Worm (Caenorhabditis elegans) whole organism, L4 larva: ENCODE measurements around the gene B0272.4.

Source experiments
- D1046.2 ChIP-seq: fragments of 200-800 bp; sonication (Bioruptor generic); IDR thresholded peaks from 2 replicates; pipeline ENCODE4 v1.3.6; 2022; ENCODE audit warnings: missing genetic modification characterization, missing compliant biosample characterization
- R02D3.7 ChIP-seq: fragments of 150-350 bp; sonication (generic microtip); optimal IDR thresholded peaks from 3 replicates; lab custom pipeline; 2014; ENCODE audit warnings: missing biosample characterization, missing genetic modification characterization
- T20F7.1 ChIP-seq: fragments of 200-800 bp; sonication (Bioruptor generic); optimal IDR thresholded peaks from 2 replicates; lab custom pipeline; 2018; ENCODE audit warnings: mild to moderate bottlenecking, missing genetic modification characterization, missing compliant biosample characterization
- Y48G9A.11 ChIP-seq: fragments of 200-800 bp; sonication (Bioruptor generic); IDR thresholded peaks from 2 replicates; pipeline ENCODE4 v1.3.6; 2022; ENCODE audit warnings: missing genetic modification reagents, missing genetic modification characterization, missing compliant biosample characterization
- ZK337.2 ChIP-seq: fragments of 200-800 bp; sonication (Bioruptor generic); IDR thresholded peaks from 2 replicates; pipeline ENCODE4 v1.3.6; 2022; ENCODE audit warnings: missing genetic modification reagents, missing genetic modification characterization, missing compliant biosample characterization
- ZK546.5 ChIP-seq, 2 experiments: sonication (generic microtip); optimal IDR thresholded peaks; 2 replicates each; lab custom pipeline; 2017; ENCODE audit warnings: missing biosample characterization in 2 of 2, missing genetic modification characterization in 2 of 2
- ceh-28 ChIP-seq: fragments of 150-350 bp; optimal IDR thresholded peaks from 2 replicates; lab custom pipeline; 2014; ENCODE audit warnings: missing biosample characterization, missing genetic modification reagents, missing genetic modification characterization
- ceh-32 ChIP-seq: sonication (generic microtip); optimal IDR thresholded peaks from 2 replicates; lab custom pipeline; 2016; ENCODE audit warnings: mild to moderate bottlenecking, missing genetic modification characterization, missing compliant biosample characterization; ENCODE audit not compliant: poor library complexity
- ceh-82 ChIP-seq: sonication (generic microtip); optimal IDR thresholded peaks from 2 replicates; lab custom pipeline; 2017; ENCODE audit warnings: missing biosample characterization, missing genetic modification characterization
- ces-1 ChIP-seq: fragments of 150-350 bp; sonication (generic microtip); optimal IDR thresholded peaks from 4 replicates; lab custom pipeline; 2014; ENCODE audit warnings: missing biosample characterization, missing genetic modification reagents, missing genetic modification characterization
- cey-2 ChIP-seq: sonication (generic microtip); optimal IDR thresholded peaks from 3 replicates; lab custom pipeline; 2017; ENCODE audit warnings: missing genetic modification characterization, mild to moderate bottlenecking, missing compliant biosample characterization, antibody characterized with exemption, borderline replicate concordance; ENCODE audit not compliant: insufficient read depth
- ctbp-1 ChIP-seq: fragments of 200-800 bp; sonication (Bioruptor generic); IDR thresholded peaks from 2 replicates; pipeline ENCODE4 v1.3.6; 2022; ENCODE audit warnings: missing genetic modification reagents, missing genetic modification characterization, missing compliant biosample characterization
- daf-16 ChIP-seq, 3 experiments: sonication (generic microtip); optimal IDR thresholded peaks; 2 replicates each; lab custom pipeline; 2016 to 2017; ENCODE audit warnings: missing genetic modification characterization in 3 of 3, missing genetic modification reagents in 3 of 3, mild to moderate bottlenecking in 2 of 3, missing compliant biosample characterization in 2 of 3, missing biosample characterization in 1 of 3, moderate library complexity in 1 of 3
- daf-19 ChIP-seq: fragments of 200-800 bp; sonication (Bioruptor generic); conservative IDR thresholded peaks from 2 replicates; pipeline ENCODE4 v1.3.6; 2022; ENCODE audit warnings: missing genetic modification characterization, missing compliant biosample characterization
- daf-8 ChIP-seq: fragments of 200-800 bp; sonication (Bioruptor generic); IDR thresholded peaks from 2 replicates; pipeline ENCODE4 v1.3.6; 2022; ENCODE audit warnings: missing genetic modification characterization, missing compliant biosample characterization
- dmd-9 ChIP-seq: fragments of 200-800 bp; sonication (Bioruptor generic); IDR thresholded peaks from 2 replicates; pipeline ENCODE4 v1.3.6; 2022; ENCODE audit warnings: missing genetic modification reagents, missing genetic modification characterization, missing compliant biosample characterization
- duxl-1 ChIP-seq: sonication (generic microtip); optimal IDR thresholded peaks from 2 replicates; lab custom pipeline; 2016; ENCODE audit warnings: mild to moderate bottlenecking, missing genetic modification characterization, moderate library complexity, missing compliant biosample characterization; ENCODE audit not compliant: poor library complexity
- dve-1 ChIP-seq: sonication (generic microtip); optimal IDR thresholded peaks from 2 replicates; lab custom pipeline; 2017; ENCODE audit warnings: antibody characterized with exemption, mild to moderate bottlenecking, missing genetic modification characterization, missing compliant biosample characterization; ENCODE audit not compliant: insufficient read depth
- fos-1 ChIP-seq: fragments of 150-350 bp; optimal IDR thresholded peaks from 2 replicates; lab custom pipeline; 2014; ENCODE audit warnings: missing biosample characterization, missing genetic modification characterization
- hlh-11 ChIP-seq: fragments of 200-800 bp; sonication (Bioruptor generic); optimal IDR thresholded peaks from 2 replicates; lab custom pipeline; 2018; ENCODE audit warnings: mild to moderate bottlenecking, missing genetic modification characterization, missing compliant biosample characterization
- lin-1 ChIP-seq: fragments of 200-800 bp; sonication (Bioruptor generic); IDR thresholded peaks from 2 replicates; pipeline ENCODE4 v1.3.6; 2022; ENCODE audit warnings: missing genetic modification reagents, missing genetic modification characterization, missing compliant biosample characterization
- lin-29 ChIP-seq: fragments of 200-800 bp; sonication (Bioruptor generic); IDR thresholded peaks from 2 replicates; pipeline ENCODE4 v1.3.6; 2022; ENCODE audit warnings: missing genetic modification reagents, missing genetic modification characterization, missing compliant biosample characterization
- lin-38 ChIP-seq: fragments of 200-800 bp; sonication (Bioruptor generic); IDR thresholded peaks from 2 replicates; pipeline ENCODE4 v1.3.6; 2022; ENCODE audit warnings: missing genetic modification reagents, missing genetic modification characterization, missing compliant biosample characterization
- lsy-2 ChIP-seq, 2 experiments: fragments of 150-350 bp in 1 of 2; sonication (generic microtip) in 1 of 2; optimal IDR thresholded peaks; 2 replicates each; lab custom pipeline; 2014 to 2017; ENCODE audit warnings: missing biosample characterization in 2 of 2, missing genetic modification characterization in 2 of 2
- mdl-1 ChIP-seq, 2 experiments: fragments of 150-350 bp in 1 of 2; sonication (generic microtip) in 1 of 2; optimal IDR thresholded peaks; 2 replicates each; lab custom pipeline; 2014 to 2017; ENCODE audit warnings: missing biosample characterization in 2 of 2, missing genetic modification characterization in 2 of 2
- mep-1 ChIP-seq: fragments of 150-350 bp; sonication (generic microtip); optimal IDR thresholded peaks from 3 replicates; lab custom pipeline; 2014; ENCODE audit warnings: missing biosample characterization, missing genetic modification characterization
- mes-2 ChIP-seq: sonication (generic microtip); optimal IDR thresholded peaks from 2 replicates; lab custom pipeline; 2016; ENCODE audit warnings: missing genotype, mild to moderate bottlenecking, missing genetic modification characterization, missing compliant biosample characterization; ENCODE audit not compliant: poor library complexity, severe bottlenecking
- nhr-102 ChIP-seq: sonication (generic microtip); optimal IDR thresholded peaks from 2 replicates; lab custom pipeline; 2016; ENCODE audit warnings: mild to moderate bottlenecking, missing genetic modification characterization, moderate library complexity, missing compliant biosample characterization
- nhr-11 ChIP-seq: fragments of 150-350 bp; optimal IDR thresholded peaks from 2 replicates; lab custom pipeline; 2014; ENCODE audit warnings: missing biosample characterization, missing genetic modification characterization
- nhr-25 ChIP-seq: sonication (generic microtip); optimal IDR thresholded peaks from 2 replicates; lab custom pipeline; 2017; ENCODE audit warnings: missing genetic modification characterization, mild to moderate bottlenecking, missing compliant biosample characterization, antibody characterized with exemption, moderate library complexity, borderline replicate concordance; ENCODE audit not compliant: insufficient read depth
- nhr-41 ChIP-seq: fragments of 200-800 bp; sonication (Bioruptor generic); IDR thresholded peaks from 2 replicates; pipeline ENCODE4 v1.3.6; 2022; ENCODE audit warnings: missing genetic modification reagents, missing genetic modification characterization, missing compliant biosample characterization
- nhr-42 ChIP-seq: fragments of 200-800 bp; sonication (Bioruptor generic); IDR thresholded peaks from 2 replicates; pipeline ENCODE4 v1.3.6; 2022; ENCODE audit warnings: missing genetic modification characterization, missing compliant biosample characterization
- nhr-48 ChIP-seq: sonication (generic microtip); optimal IDR thresholded peaks from 2 replicates; lab custom pipeline; 2016; ENCODE audit warnings: mild to moderate bottlenecking, missing genetic modification characterization, missing compliant biosample characterization
- rbr-2 ChIP-seq: sonication (generic microtip); optimal IDR thresholded peaks from 2 replicates; lab custom pipeline; 2016; ENCODE audit warnings: missing genotype, missing genetic modification characterization, missing compliant biosample characterization
- saeg-2 ChIP-seq: fragments of 200-800 bp; sonication (Bioruptor generic); IDR thresholded peaks from 2 replicates; pipeline ENCODE4 v1.3.6; 2022; ENCODE audit warnings: missing genetic modification reagents, missing genetic modification characterization, missing compliant biosample characterization
- set-16 ChIP-seq: fragments of 200-800 bp; sonication (Bioruptor generic); IDR thresholded peaks from 2 replicates; pipeline ENCODE4 v1.3.6; 2022; ENCODE audit warnings: missing genetic modification reagents, missing genetic modification characterization, missing compliant biosample characterization
- skn-1 ChIP-seq: fragments of 150-350 bp; optimal IDR thresholded peaks from 2 replicates; lab custom pipeline; 2014; ENCODE audit warnings: missing biosample characterization, missing genetic modification characterization
- snpc-1.2 ChIP-seq: fragments of 200-800 bp; sonication (Bioruptor generic); IDR thresholded peaks from 2 replicates; pipeline ENCODE4 v1.3.6; 2022; ENCODE audit warnings: missing genetic modification reagents, missing genetic modification characterization, missing compliant biosample characterization
- snpc-4 ChIP-seq: fragments of 150-350 bp; optimal IDR thresholded peaks from 2 replicates; lab custom pipeline; 2014; ENCODE audit warnings: missing biosample characterization, missing genetic modification characterization
- tag-97 ChIP-seq: fragments of 200-800 bp; sonication (Bioruptor generic); IDR thresholded peaks from 2 replicates; pipeline ENCODE4 v1.3.6; 2022; ENCODE audit warnings: missing genetic modification characterization, missing compliant biosample characterization
- unc-130 ChIP-seq: sonication (generic microtip); optimal IDR thresholded peaks from 2 replicates; lab custom pipeline; 2016; ENCODE audit warnings: missing genetic modification reagents, missing genetic modification characterization, missing compliant biosample characterization
- unc-39 ChIP-seq: sonication (generic microtip); optimal IDR thresholded peaks from 2 replicates; lab custom pipeline; 2017; ENCODE audit warnings: missing biosample characterization, missing genetic modification characterization
- unc-62 ChIP-seq, 3 experiments: fragments of 150-350 bp in 1 of 3; sonication (generic microtip); optimal IDR thresholded peaks in 2 of 3; peaks in 1 of 3; 1 replicate in 1 of 3; 2 replicates in 2 of 3; lab custom pipeline; 2014 to 2017; ENCODE audit warnings: missing biosample characterization in 3 of 3, missing genetic modification characterization in 3 of 3, missing genetic modification reagents in 3 of 3, missing genotype in 1 of 3
- vab-7 ChIP-seq: fragments of 200-800 bp; sonication (Bioruptor generic); IDR thresholded peaks from 2 replicates; pipeline ENCODE4 v1.3.6; 2022; ENCODE audit warnings: missing genetic modification reagents, missing genetic modification characterization, missing compliant biosample characterization
- zip-11 ChIP-seq: fragments of 200-800 bp; sonication (Bioruptor generic); IDR thresholded peaks from 2 replicates; pipeline ENCODE4 v1.3.6; 2022; ENCODE audit warnings: missing genetic modification characterization, missing compliant biosample characterization
- ztf-11 ChIP-seq: fragments of 150-350 bp; optimal IDR thresholded peaks from 2 replicates; lab custom pipeline; 2014; ENCODE audit warnings: missing biosample characterization, missing genetic modification characterization

The B0272.4 gene

ce11 chrX:9465722-9466132, 37.5 kb downstream of the B0272.4 start (continued):
- TF ChIP-seq nhr-102 (tag; lab: Kevin White, UChicago) = peak; percentile 100
- peak; percentile 100 for TF ChIP-seq dve-1
- TF ChIP-seq dmd-9 (GFP tag; lab: Robert Waterston, UW) = peak; percentile 92
- peak; percentile 98 for TF ChIP-seq ctbp-1 (GFP tag; lab: Robert Waterston, UW)

- TF ChIP-seq lsy-2 (tag; optimal IDR thresholded peaks at IDR 0.05; lab: Kevin White, UChicago) = no peak
- peak; percentile 92 for TF ChIP-seq snpc-1.2
- peak; percentile 51 for TF ChIP-seq T20F7.1 (GFP tag; lab: Kevin White, UChicago)
- TF ChIP-seq daf-19 (GFP tag; lab: Robert Waterston, UW) = peak; percentile 63; the same call in 1 of the 2 replicates
- no peak for TF ChIP-seq saeg-2 (GFP tag; lab: Robert Waterston, UW)
- TF ChIP-seq vab-7 (GFP tag; lab: Robert Waterston, UW) = peak; percentile 92
- TF ChIP-seq lin-38 (GFP tag; lab: Robert Waterston, UW) = no peak; the same call in 1 of the 2 replicates
- TF ChIP-seq dmd-9 (GFP tag; lab: Robert Waterston, UW) = peak; percentile 57; the same call in 1 of the 2 replicates
- peak; percentile 73 for TF ChIP-seq dve-1
- peak; percentile 78 for TF ChIP-seq mes-2 (tag; lab: Kevin White, UChicago)
- peak; percentile 31 for TF ChIP-seq nhr-11 (tag; lab: Kevin White, UChicago)
- peak; percentile 67 for TF ChIP-seq ZK337.2 (GFP tag; lab: Robert Waterston, UW)
- TF ChIP-seq Y48G9A.11 = peak; percentile 66
- TF ChIP-seq skn-1 (tag; lab: Kevin White, UChicago) = no peak
- TF ChIP-seq zip-11 = peak; percentile 58; the same call in 1 of the 2 replicates
- TF ChIP-seq nhr-41 = peak; percentile 84
- no peak for TF ChIP-seq snpc-4 (tag; lab: Kevin White, UChicago)
- TF ChIP-seq daf-16 (GFP tag; optimal IDR thresholded peaks at IDR 0.05; lab: Kevin White, UChicago) = peak; percentile 70 to 74
- TF ChIP-seq daf-16 (tag; optimal IDR thresholded peaks at IDR 0.05; lab: Kevin White, UChicago) = no peak
- no peak for TF ChIP-seq unc-62 (GFP tag; optimal IDR thresholded peaks at IDR 0.05 in 1 of 2; lab: Kevin White, UChicago)
- TF ChIP-seq unc-62 (tag; optimal IDR thresholded peaks at IDR 0.05; lab: Kevin White, UChicago) = no peak
- TF ChIP-seq R02D3.7 = no peak
- TF ChIP-seq mdl-1 (tag; optimal IDR thresholded peaks at IDR 0.05; lab: Kevin White, UChicago) = peak in 1 of 2 experiments; percentile 59
- peak; percentile 51 for TF ChIP-seq ces-1 (GFP tag; lab: Kevin White, UChicago)
- TF ChIP-seq ceh-32 (tag; lab: Kevin White, UChicago) = peak; percentile 52
- TF ChIP-seq lin-1 (GFP tag; lab: Robert Waterston, UW) = peak; percentile 79
- peak; percentile 73 for TF ChIP-seq nhr-25 (tag; lab: Kevin White, UChicago)
- TF ChIP-seq duxl-1 (tag; lab: Kevin White, UChicago) = peak; percentile 90
- peak; percentile 87 for TF ChIP-seq nhr-42 (GFP tag; lab: Robert Waterston, UW)
- no peak for TF ChIP-seq daf-8
- peak; percentile 59 for TF ChIP-seq hlh-11 (tag; lab: Kevin White, UChicago)
- TF ChIP-seq fos-1 = no peak
- no peak for TF ChIP-seq unc-39 (tag; lab: Kevin White, UChicago)
- no peak for TF ChIP-seq ceh-82 (tag; lab: Kevin White, UChicago)
- TF ChIP-seq unc-130 (GFP tag; lab: Kevin White, UChicago) = peak; percentile 1
- TF ChIP-seq nhr-102 (tag; lab: Kevin White, UChicago) = peak; percentile 82
- peak; percentile 86 for TF ChIP-seq rbr-2 (tag; lab: Kevin White, UChicago)
- TF ChIP-seq mep-1 (tag; lab: Kevin White, UChicago) = peak; percentile 84
- no peak for TF ChIP-seq set-16 (GFP tag; lab: Robert Waterston, UW)
- 0 out of 2 replicates have a peak, but pooled peaks have one; percentile 60 for TF ChIP-seq D1046.2
- TF ChIP-seq tag-97 = peak; percentile 68; the same call in 1 of the 2 replicates
- TF ChIP-seq lin-29 (GFP tag; lab: Robert Waterston, UW) = peak; percentile 61; the same call in 1 of the 2 replicates
- no peak for TF ChIP-seq ceh-28
- TF ChIP-seq ztf-11 (tag; lab: Kevin White, UChicago) = no peak
- TF ChIP-seq ZK546.5 (tag; optimal IDR thresholded peaks at IDR 0.05; lab: Kevin White, UChicago) = no peak
- TF ChIP-seq cey-2 (tag; lab: Kevin White, UChicago) = no peak
- TF ChIP-seq nhr-48 (tag; lab: Kevin White, UChicago) = peak; percentile 66
Observed at ce11 chrX:9467573-9467972, 39.3 kb downstream of the B0272.4 start.
